Fruit fly (Drosophila melanogaster) whole organism, embryonic: Measurements from ENCODE around the gene Kal1.

Source experiments
- CG31441 ChIP-seq: fragments of 200-800 bp; sonication (Bioruptor generic); IDR thresholded peaks from 2 replicates; pipeline ENCODE4 v1.3.6; 2022; ENCODE audit warnings: missing biosample characterization, missing genetic modification characterization
- CG8478 ChIP-seq: fragments of >200 bp; optimal IDR thresholded peaks from 2 replicates; lab custom pipeline; 2018
- Poxn ChIP-seq: fragments of 200-800 bp; sonication (Bioruptor generic); IDR thresholded peaks from 2 replicates; pipeline ENCODE4 v1.3.6; 2022; ENCODE audit warnings: missing biosample characterization, missing genetic modification characterization
- Sox102F ChIP-seq: fragments of 200-800 bp; sonication (Bioruptor generic); optimal IDR thresholded peaks from 2 replicates; lab custom pipeline; 2018; ENCODE audit warnings: missing biosample characterization, mild to moderate bottlenecking, missing genetic modification characterization, moderate library complexity
- chif ChIP-seq, 2 experiments: fragments of 200-800 bp; sonication (Bioruptor generic); optimal IDR thresholded peaks; 3 replicates each; lab custom pipeline; 2016; ENCODE audit warnings: missing biosample characterization in 2 of 2, missing genetic modification characterization in 2 of 2
- seq ChIP-seq: fragments of 200-800 bp; sonication (Bioruptor generic); IDR thresholded peaks from 2 replicates; pipeline ENCODE4 v1.3.6; 2022; ENCODE audit warnings: missing biosample characterization, missing genetic modification characterization

- no peak for TF ChIP-seq Sox102F (GFP tag; lab: Kevin White, UChicago)
- no peak for TF ChIP-seq chif (GFP tag; optimal IDR thresholded peaks at IDR 0.05; lab: Kevin White, UChicago)
- no peak for TF ChIP-seq seq
- no peak for TF ChIP-seq Poxn (GFP tag; lab: Robert Waterston, UW)
- TF ChIP-seq CG31441 (GFP tag; lab: Robert Waterston, UW) = no peak
- TF ChIP-seq CG8478 (lab: Kevin White, UChicago) = no peak
Measured at dm6 chr3R:24138478-24139455, 2.4 kb upstream of the Kal1 start.
